Worm (Caenorhabditis elegans): ENCODE measurements around the gene pigq-1.
A peak's percentile ranks its signal among the peaks of the same experiment; 100 is the strongest.

pigq-1 gene

ce11 chrIV:11131268-11131667 is 15.8 kb downstream of the pigq-1 start, which contains the start of gene ard-1:
Gene ard-1 (plus strand): TSS chrIV:11131279.
- TF ChIP-seq pes-1 (GFP tag; IDR thresholded peaks at IDR 0.05) (no peak), ama-1 (optimal IDR thresholded peaks at IDR 0.05) (peak; percentile 90), ets-7 (tag; optimal IDR thresholded peaks at IDR 0.05) (no peak), hmbx-1 (tag; optimal IDR thresholded peaks at IDR 0.05) (no peak), B0310.2 (tag; optimal IDR thresholded peaks at IDR 0.05) (peak; percentile 63)

- TF ChIP-seq hmg-4 (GFP tag; optimal IDR thresholded peaks at IDR 0.05), result no peak
- TF ChIP-seq ets-7 (tag; optimal IDR thresholded peaks at IDR 0.05), result no peak
- no peak for TF ChIP-seq flt-1 (GFP tag; IDR thresholded peaks at IDR 0.05)
- TF ChIP-seq hnd-1 (tag; optimal IDR thresholded peaks at IDR 0.05), result no peak
- TF ChIP-seq scrt-1 (GFP tag; IDR thresholded peaks at IDR 0.05), result no peak
- no peak for TF ChIP-seq F13C5.2 (tag; optimal IDR thresholded peaks at IDR 0.05)
- TF ChIP-seq B0310.2 (tag; optimal IDR thresholded peaks at IDR 0.05), result no peak
- TF ChIP-seq ceh-13 (GFP tag; optimal IDR thresholded peaks at IDR 0.05), result no peak
- TF ChIP-seq ama-1 (optimal IDR thresholded peaks at IDR 0.05), result no peak
- no peak for TF ChIP-seq tbx-37 (GFP tag; conservative IDR thresholded peaks at IDR 0.05)
- TF ChIP-seq sea-1 (GFP tag; conservative IDR thresholded peaks at IDR 0.05), result no peak
- TF ChIP-seq aly-1 (tag; optimal IDR thresholded peaks at IDR 0.05), result no peak
- TF ChIP-seq hmbx-1 (tag; optimal IDR thresholded peaks at IDR 0.05), result no peak
- TF ChIP-seq tra-4 (tag; optimal IDR thresholded peaks at IDR 0.05), result no peak
- TF ChIP-seq pes-1 (GFP tag; IDR thresholded peaks at IDR 0.05), result no peak
- no peak for TF ChIP-seq ceh-36 (tag; optimal IDR thresholded peaks at IDR 0.05)
- no peak for TF ChIP-seq tbx-11 (GFP tag; IDR thresholded peaks at IDR 0.05)
These were observed 16.3 kb downstream of the pigq-1 start for ce11 chrIV:11130774-11131173.

ce11 chrIV:11126028-11126427 is 21.0 kb downstream of the pigq-1 start:
- TF ChIP-seq hmbx-1 (tag; optimal IDR thresholded peaks at IDR 0.05) (no peak), hmg-4 (GFP tag; optimal IDR thresholded peaks at IDR 0.05) (no peak), aly-1 (tag; optimal IDR thresholded peaks at IDR 0.05) (no peak), pes-1 (GFP tag; IDR thresholded peaks at IDR 0.05) (no peak), tra-4 (tag; optimal IDR thresholded peaks at IDR 0.05) (no peak), ets-7 (tag; optimal IDR thresholded peaks at IDR 0.05) (no peak), flt-1 (GFP tag; IDR thresholded peaks at IDR 0.05) (no peak)

ce11 chrIV:11126004-11126027 is 21.2 kb downstream of the pigq-1 start, which contains the start of gene swsn-4:
Gene swsn-4 (plus strand): TSS chrIV:11126024.
- TF ChIP-seq tra-4 (tag; optimal IDR thresholded peaks at IDR 0.05), result no peak
- no peak for TF ChIP-seq B0310.2 (tag; optimal IDR thresholded peaks at IDR 0.05)
- no peak for TF ChIP-seq aly-1 (tag; optimal IDR thresholded peaks at IDR 0.05)
- no peak for TF ChIP-seq ama-1 (optimal IDR thresholded peaks at IDR 0.05)
- TF ChIP-seq tbx-11 (GFP tag; IDR thresholded peaks at IDR 0.05), result no peak
- TF ChIP-seq scrt-1 (GFP tag; IDR thresholded peaks at IDR 0.05), result no peak
- no peak for TF ChIP-seq hmg-4 (GFP tag; optimal IDR thresholded peaks at IDR 0.05)
- no peak for TF ChIP-seq hmbx-1 (tag; optimal IDR thresholded peaks at IDR 0.05)
- no peak for TF ChIP-seq F13C5.2 (tag; optimal IDR thresholded peaks at IDR 0.05)
- TF ChIP-seq ets-7 (tag; optimal IDR thresholded peaks at IDR 0.05), result no peak
- TF ChIP-seq tbx-37 (GFP tag; conservative IDR thresholded peaks at IDR 0.05), result no peak
- no peak for TF ChIP-seq hnd-1 (tag; optimal IDR thresholded peaks at IDR 0.05)
- TF ChIP-seq ceh-36 (tag; optimal IDR thresholded peaks at IDR 0.05), result no peak
- TF ChIP-seq flt-1 (GFP tag; IDR thresholded peaks at IDR 0.05), result no peak
- TF ChIP-seq pes-1 (GFP tag; IDR thresholded peaks at IDR 0.05), result no peak
- TF ChIP-seq ceh-13 (GFP tag; optimal IDR thresholded peaks at IDR 0.05), result no peak
- TF ChIP-seq sea-1 (GFP tag; conservative IDR thresholded peaks at IDR 0.05), result no peak

ce11 chrIV:11125604-11126003 is 21.4 kb downstream of the pigq-1 start:
- TF ChIP-seq tbx-11 (GFP tag; IDR thresholded peaks at IDR 0.05) (no peak), ceh-13 (GFP tag; optimal IDR thresholded peaks at IDR 0.05) (no peak), sea-1 (GFP tag; conservative IDR thresholded peaks at IDR 0.05) (no peak), B0310.2 (tag; optimal IDR thresholded peaks at IDR 0.05) (no peak), ets-7 (tag; optimal IDR thresholded peaks at IDR 0.05) (no peak), scrt-1 (GFP tag; IDR thresholded peaks at IDR 0.05) (no peak)

ce11 chrIV:11125200-11125599 is 21.8 kb downstream of the pigq-1 start:
- no peak for TF ChIP-seq scrt-1 (GFP tag; IDR thresholded peaks at IDR 0.05)
- TF ChIP-seq F13C5.2 (tag; optimal IDR thresholded peaks at IDR 0.05), result peak; percentile 6

- TF ChIP-seq sea-1 (GFP tag; conservative IDR thresholded peaks at IDR 0.05), result no peak
- no peak for TF ChIP-seq pes-1 (GFP tag; IDR thresholded peaks at IDR 0.05)
- no peak for TF ChIP-seq ets-7 (tag; optimal IDR thresholded peaks at IDR 0.05)
- TF ChIP-seq tbx-11 (GFP tag; IDR thresholded peaks at IDR 0.05), result no peak
- no peak for TF ChIP-seq flt-1 (GFP tag; IDR thresholded peaks at IDR 0.05)
- no peak for TF ChIP-seq tbx-37 (GFP tag; conservative IDR thresholded peaks at IDR 0.05)
- TF ChIP-seq hmg-4 (GFP tag; optimal IDR thresholded peaks at IDR 0.05), result no peak
- no peak for TF ChIP-seq scrt-1 (GFP tag; IDR thresholded peaks at IDR 0.05)
- TF ChIP-seq hnd-1 (tag; optimal IDR thresholded peaks at IDR 0.05), result no peak
- no peak for TF ChIP-seq B0310.2 (tag; optimal IDR thresholded peaks at IDR 0.05)
These were observed 22.4 kb downstream of the pigq-1 start, which contains the start of gene spo-11 for ce11 chrIV:11124674-11125073. Gene spo-11 (minus strand): TSS chrIV:11124862.

ce11 chrIV:11119972-11120562 is 27.0 kb downstream of the pigq-1 start:
- TF ChIP-seq tbx-11 (GFP tag; IDR thresholded peaks at IDR 0.05), result 0 out of 2 replicates have a peak, but pooled peaks have one; percentile 51
- no peak for TF ChIP-seq pes-1 (GFP tag; IDR thresholded peaks at IDR 0.05)

ce11 chrIV:11118837-11119491 is 28.1 kb downstream of the pigq-1 start, which contains the start of the genes imp-2 and enpl-1:
Gene imp-2 (minus strand): TSS chrIV:11118887.
Gene enpl-1 (plus strand): TSS chrIV:11119298.
- TF ChIP-seq B0310.2 (tag; optimal IDR thresholded peaks at IDR 0.05), result no peak
- TF ChIP-seq aly-1 (tag; optimal IDR thresholded peaks at IDR 0.05), result peak; percentile 60
- 0 out of 2 replicates have a peak, but pooled peaks have one; percentile 36 for TF ChIP-seq flt-1 (GFP tag; IDR thresholded peaks at IDR 0.05)
- TF ChIP-seq hmg-4 (GFP tag; optimal IDR thresholded peaks at IDR 0.05), result peak; percentile 68
- peak; percentile 86 for TF ChIP-seq F13C5.2 (tag; optimal IDR thresholded peaks at IDR 0.05)
- no peak for TF ChIP-seq ceh-36 (tag; optimal IDR thresholded peaks at IDR 0.05)
- no peak for TF ChIP-seq tbx-11 (GFP tag; IDR thresholded peaks at IDR 0.05)
- no peak for TF ChIP-seq tbx-37 (GFP tag; conservative IDR thresholded peaks at IDR 0.05)

Data from whole organism, early embryonic.